Fruit fly (Drosophila melanogaster) ovary, adult (tissue): Measurements from ENCODE around the gene CG3618.

Experiments used
- CG17801 ChIP-seq: fragments of 200-800 bp; optimal IDR thresholded peaks from 2 replicates; lab custom pipeline; 2019; ENCODE audit warnings: missing biosample characterization, mild to moderate bottlenecking, missing genetic modification characterization, moderate library complexity; ENCODE audit not compliant: partially characterized antibody

CG3618 gene

DNA sequence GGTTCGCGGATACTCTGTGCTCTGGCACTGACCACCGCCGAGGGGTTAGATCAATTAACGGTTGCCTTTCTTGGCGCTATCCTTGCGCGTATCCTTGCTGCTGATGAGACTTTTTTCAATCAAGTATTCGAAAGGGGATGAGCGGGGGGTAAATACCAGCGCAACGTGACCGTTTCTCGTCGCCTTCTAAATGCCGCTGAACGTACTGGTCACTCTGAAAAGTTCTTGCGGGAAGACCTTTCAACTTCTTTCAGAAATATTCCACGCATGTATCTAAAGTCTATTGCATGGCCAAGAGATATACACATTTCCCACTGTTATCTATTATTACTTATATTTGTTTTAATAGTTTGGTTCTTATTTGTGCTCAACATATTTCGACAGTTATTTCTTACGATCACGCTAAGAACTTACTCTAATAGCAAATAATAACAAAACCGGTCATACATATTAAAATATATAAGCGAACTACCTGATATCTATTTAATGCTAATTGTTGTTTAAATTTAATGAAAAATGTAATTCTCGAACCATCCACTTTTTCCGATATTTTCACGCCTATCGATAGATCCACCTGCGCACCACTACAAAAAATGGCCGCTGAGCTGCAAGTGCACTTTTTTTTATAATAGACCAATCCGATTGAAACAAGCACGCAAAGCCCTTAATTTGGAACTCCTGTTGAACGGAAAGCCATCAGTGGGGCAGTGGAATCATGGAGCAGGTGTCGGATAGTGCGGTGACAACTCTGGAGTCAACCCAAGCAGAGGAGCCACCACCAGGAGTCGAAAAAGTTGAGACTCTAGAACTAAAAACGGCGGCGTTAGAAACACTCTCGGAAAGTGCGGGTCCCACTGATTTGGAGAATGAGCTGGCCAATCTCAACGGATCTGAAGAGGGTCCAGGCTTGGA lies 6.5 kb downstream of the CG3618 start, which contains the start of the genes CG3634 and HIPP1:
CG3634 (minus strand) TSS at position 185 of the 912 bp plus-strand sequence.
HIPP1 (plus strand) TSS at position 582 of the 912 bp plus-strand sequence.
- TF ChIP-seq CG17801 (GFP tag; lab: Kevin White, UChicago): no peak

- no peak for TF ChIP-seq CG17801 (GFP tag; lab: Kevin White, UChicago)
These were observed 15.7 kb downstream of the CG3618 start, which contains the start of gene Spc105R for dm6 chr3L:20800208-20800607. Gene Spc105R, plus strand, starts transcription at chr3L:20800410.

dm6 chr3L:20798325-20798846 lies 17.5 kb downstream of the CG3618 start, which contains the start of the genes CG3698 and tzn:
Gene CG3698, minus strand, starts transcription at chr3L:20798375.
Gene tzn, plus strand, starts transcription at chr3L:20798645.
- TF ChIP-seq CG17801 (GFP tag; lab: Kevin White, UChicago): peak; percentile 80

- TF ChIP-seq CG17801 (GFP tag; lab: Kevin White, UChicago): no peak
These were observed 18.5 kb downstream of the CG3618 start for dm6 chr3L:20797379-20797778.

DNA sequence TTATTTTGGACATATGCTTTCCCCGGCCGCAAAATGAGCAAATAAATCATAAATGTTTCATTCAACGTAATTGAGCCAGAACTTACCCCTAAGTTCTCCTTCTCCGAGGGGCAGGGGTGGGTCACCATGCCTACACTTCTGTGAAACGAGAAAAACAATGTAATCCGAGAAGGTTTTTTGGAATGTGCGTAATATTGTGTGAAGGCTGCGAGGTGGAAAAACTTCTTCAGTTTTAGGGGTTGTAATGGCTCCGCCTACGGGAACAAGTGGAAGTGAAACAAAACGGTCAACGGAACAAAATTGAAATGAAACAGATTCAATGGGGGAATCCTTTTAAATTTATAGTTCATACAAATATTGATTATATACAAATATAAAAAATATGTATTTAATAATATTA lies 19.1 kb downstream of the CG3618 start:
- TF ChIP-seq CG17801 (GFP tag; lab: Kevin White, UChicago): no peak

DNA sequence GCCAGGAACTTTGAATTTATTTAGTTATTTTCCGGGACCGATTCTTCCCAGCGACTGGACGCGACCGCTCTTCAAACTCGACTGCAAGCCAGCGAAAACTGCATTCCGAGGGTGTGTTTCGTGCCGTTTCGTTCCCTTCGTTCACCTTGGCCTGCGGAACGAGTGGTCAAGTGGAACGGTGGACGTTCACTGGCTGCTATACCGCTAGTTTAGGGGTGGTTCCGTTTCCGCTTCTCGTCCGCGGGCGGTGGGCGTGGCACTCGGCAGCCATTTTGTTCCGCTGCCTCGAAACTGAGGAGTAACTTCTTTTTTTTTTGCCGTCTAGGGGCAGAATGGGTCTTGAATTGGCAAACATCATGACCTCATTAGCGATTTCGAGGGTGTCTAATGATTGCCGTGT lies 23.2 kb downstream of the CG3618 start, which contains the start of gene Six4:
Six4 (minus strand) TSS at position 85 of the 400 bp plus-strand sequence.
- TF ChIP-seq CG17801 (GFP tag; lab: Kevin White, UChicago): no peak

DNA sequence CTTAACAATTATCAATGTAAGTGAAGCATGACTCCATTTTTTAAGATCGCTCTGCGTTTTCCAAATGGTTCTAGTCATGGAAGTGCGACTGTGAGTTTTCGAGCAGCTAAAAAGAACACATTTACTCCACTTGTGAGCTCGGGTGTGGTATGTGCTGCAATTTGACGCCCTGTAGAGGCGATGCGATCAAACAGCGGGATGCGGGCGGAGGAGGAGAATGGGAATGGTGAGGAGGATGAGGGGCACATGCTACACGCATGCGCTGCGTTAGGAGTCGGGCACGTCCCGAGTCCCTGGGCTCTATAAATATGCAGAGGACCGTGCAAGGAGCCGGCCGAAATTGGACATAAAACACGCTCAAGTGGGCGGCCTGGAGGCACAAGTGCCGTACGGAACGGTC lies 26.6 kb downstream of the CG3618 start:
- no peak for TF ChIP-seq CG17801 (GFP tag; lab: Kevin White, UChicago)

dm6 chr3L:20787835-20788380 lies 28.0 kb downstream of the CG3618 start, which contains the start of gene CG11396:
Gene CG11396, minus strand, starts transcription at chr3L:20788137.
- TF ChIP-seq CG17801 (GFP tag; lab: Kevin White, UChicago): peak; percentile 3

dm6 chr3L:20785742-20786427 lies 30.0 kb downstream of the CG3618 start, which contains the start of gene Pcif1:
Gene Pcif1, minus strand, starts transcription at chr3L:20786197.
- peak; percentile 60 for TF ChIP-seq CG17801 (GFP tag; lab: Kevin White, UChicago)

- TF ChIP-seq CG17801 (GFP tag; lab: Kevin White, UChicago): no peak
These were observed 30.8 kb downstream of the CG3618 start for dm6 chr3L:20784812-20785671.

DNA sequence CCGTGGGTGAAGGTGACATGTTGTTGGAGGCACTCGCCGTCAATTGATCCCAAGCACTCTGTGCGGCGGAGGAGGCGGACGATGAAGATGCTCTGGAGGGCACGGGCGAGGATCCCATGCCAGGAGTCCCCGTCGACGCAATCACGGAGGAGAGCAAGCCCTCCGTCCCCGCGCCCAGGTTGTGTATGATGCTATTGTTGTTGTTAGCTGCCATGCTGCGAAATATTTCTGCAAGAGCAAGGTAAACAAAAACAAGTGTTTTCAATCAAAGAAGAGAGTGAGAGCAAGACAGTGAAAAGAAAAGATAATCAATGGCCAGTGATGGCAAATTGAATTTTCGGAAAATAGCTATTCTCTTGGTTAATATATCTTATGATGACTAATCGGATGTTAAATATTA lies 31.5 kb downstream of the CG3618 start:
- no peak for TF ChIP-seq CG17801 (GFP tag; lab: Kevin White, UChicago)

- TF ChIP-seq CG17801 (GFP tag; lab: Kevin White, UChicago): peak; percentile 41
These were observed 37.4 kb downstream of the CG3618 start, which contains the start of the genes Pex16 and Pex14 for dm6 chr3L:20778224-20779063. Gene Pex16, minus strand, starts transcription at chr3L:20778264. Gene Pex14, plus strand, starts transcription at chr3L:20778799.

DNA sequence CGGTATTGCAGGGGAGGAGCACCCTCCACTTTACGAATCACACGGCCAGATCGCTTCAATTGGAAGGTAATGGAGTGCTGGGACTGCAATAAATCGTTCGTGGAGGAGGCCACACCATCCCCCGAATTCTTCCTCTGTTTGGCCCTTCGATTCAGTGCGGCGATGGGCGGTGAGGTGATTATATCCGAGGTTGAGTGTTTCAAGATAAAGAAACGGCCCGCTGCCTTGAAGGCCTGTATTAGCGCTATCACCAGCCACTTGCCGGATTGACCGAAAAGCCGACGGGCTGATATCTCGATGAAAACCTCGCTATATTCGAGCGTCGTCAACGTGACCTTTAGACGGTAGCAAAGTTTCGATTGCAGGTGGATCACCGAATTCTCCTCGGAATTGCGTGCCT lies 38.4 kb downstream of the CG3618 start:
- no peak for TF ChIP-seq CG17801 (GFP tag; lab: Kevin White, UChicago)
